Worm (Caenorhabditis elegans): ENCODE results near the gene srh-104.

Gene srh-104

DNA sequence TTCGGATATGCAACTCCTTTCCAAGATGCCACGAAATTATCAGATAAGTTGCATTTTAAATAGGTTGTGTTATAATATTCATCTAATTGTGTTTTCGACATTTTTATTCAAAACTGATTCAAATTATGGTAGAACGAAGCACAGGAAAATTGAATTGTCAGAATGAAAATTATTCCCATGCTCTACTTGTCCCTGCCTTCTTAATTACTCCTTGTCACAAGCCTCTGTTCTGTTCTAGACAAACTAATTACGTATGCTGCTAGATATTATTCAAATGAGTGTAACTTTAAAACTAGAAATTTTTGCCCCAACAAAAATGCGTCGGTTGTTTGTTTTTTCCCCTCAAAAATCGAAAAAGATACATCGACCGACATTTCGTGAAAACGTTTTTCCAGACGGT, at the start of gene srh-104:
TSS of gene srh-104 (minus strand) at position 101 of the 400 bp plus-strand sequence.
- TF ChIP-seq fkh-10 (GFP tag; optimal IDR thresholded peaks at IDR 0.05) (no peak), sox-2 (GFP tag; IDR thresholded peaks at IDR 0.05) (no peak), Y22D7AL.16 (tag; optimal IDR thresholded peaks at IDR 0.05) (no peak), hlh-6 (tag; optimal IDR thresholded peaks at IDR 0.05) (no peak), pat-9 (tag; optimal IDR thresholded peaks at IDR 0.05) (no peak), unc-3 (GFP tag; conservative IDR thresholded peaks at IDR 0.05) (no peak), unc-3 (tag; optimal IDR thresholded peaks at IDR 0.05) (no peak), tbx-7 (tag; optimal IDR thresholded peaks at IDR 0.05) (no peak), fkh-6 (tag; optimal IDR thresholded peaks at IDR 0.05) (no peak), T23F11.4 (GFP tag; optimal IDR thresholded peaks at IDR 0.05) (no peak), dmd-4 (tag; optimal IDR thresholded peaks at IDR 0.05; ENCODE audit: borderline replicate concordance) (no peak), C08G9.2 (tag; optimal IDR thresholded peaks at IDR 0.05) (no peak), K09A11.1 (tag; optimal IDR thresholded peaks at IDR 0.05; ENCODE audit: insufficient read depth) (no peak), gmeb-2 (tag; optimal IDR thresholded peaks at IDR 0.05) (no peak)

DNA sequence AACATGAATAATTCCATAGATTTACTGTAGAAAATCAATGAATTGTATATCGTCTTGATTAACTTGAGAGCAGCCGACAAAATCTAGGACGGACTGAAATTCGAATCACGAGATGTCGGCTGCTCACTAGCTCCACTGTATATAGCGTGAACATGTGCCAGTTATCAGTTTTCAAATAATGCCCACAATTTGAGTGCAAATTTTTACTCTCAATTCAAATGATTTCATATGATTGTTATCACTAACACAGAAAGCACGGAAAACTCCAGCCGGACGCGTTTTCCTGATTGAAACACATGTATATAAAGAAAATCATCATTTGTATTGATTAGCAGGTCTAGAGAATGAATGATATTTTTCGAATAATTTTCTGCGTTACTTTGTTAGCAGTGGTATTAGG, 48.4 kb upstream of the srh-104 start, which contains the start of gene oac-5:
TSS of gene oac-5 (plus strand) at position 301 of the 400 bp plus-strand sequence.
- TF ChIP-seq ceh-22 (tag; optimal IDR thresholded peaks at IDR 0.05), result no peak
- TF ChIP-seq npax-4 (tag; optimal IDR thresholded peaks at IDR 0.05), result no peak
- TF ChIP-seq hlh-15 (tag; optimal IDR thresholded peaks at IDR 0.05), result no peak
- TF ChIP-seq nfya-1 (tag; optimal IDR thresholded peaks at IDR 0.05), result no peak
- TF ChIP-seq ceh-9 (tag; optimal IDR thresholded peaks at IDR 0.05), result no peak
- TF ChIP-seq ceh-31 (tag; optimal IDR thresholded peaks at IDR 0.05), result no peak
- TF ChIP-seq ama-1 (optimal IDR thresholded peaks at IDR 0.05), result no peak

ce11 chrV:16287619-16288018, 43.6 kb upstream of the srh-104 start, which contains the start of gene F28G4.3:
F28G4.3 (minus strand) TSS chrV:16287719.
- no peak for TF ChIP-seq tbx-2 (tag; optimal IDR thresholded peaks at IDR 0.05)
- no peak for TF ChIP-seq lin-11 (tag; optimal IDR thresholded peaks at IDR 0.05)
- TF ChIP-seq K09A11.1 (tag; optimal IDR thresholded peaks at IDR 0.05; ENCODE audit: insufficient read depth), result no peak
- TF ChIP-seq F13H6.1 (tag; optimal IDR thresholded peaks at IDR 0.05), result no peak
- no peak for TF ChIP-seq ceh-19 (GFP tag; optimal IDR thresholded peaks at IDR 0.05)
- no peak for TF ChIP-seq ceh-24 (tag; optimal IDR thresholded peaks at IDR 0.05)

DNA sequence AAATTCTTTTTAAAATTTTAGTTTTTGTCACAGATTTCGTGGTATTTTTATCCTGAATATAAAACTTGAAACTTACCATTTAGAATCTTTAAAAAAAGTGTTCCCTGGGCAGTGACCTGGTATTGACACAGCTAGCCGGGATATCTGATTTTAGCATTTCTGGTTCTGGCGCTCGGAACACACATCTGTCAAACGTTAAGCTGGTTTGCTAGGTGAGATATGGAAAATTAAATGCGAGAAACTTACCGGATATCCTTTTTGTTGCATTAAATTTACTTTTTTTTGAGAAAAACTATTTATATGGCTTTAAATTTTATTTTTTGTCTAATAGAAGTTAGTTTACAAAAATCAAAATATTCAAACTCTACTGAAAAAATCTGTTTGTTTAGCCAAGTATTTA, 41.8 kb upstream of the srh-104 start, which contains the start of gene F28G4.4:
TSS of gene F28G4.4 (minus strand) at position 101 of the 400 bp plus-strand sequence.
- TF ChIP-seq ceh-24 (tag; optimal IDR thresholded peaks at IDR 0.05), result no peak
- no peak for TF ChIP-seq ets-4 (tag; optimal IDR thresholded peaks at IDR 0.05)
- no peak for TF ChIP-seq ceh-19 (GFP tag; optimal IDR thresholded peaks at IDR 0.05)
- TF ChIP-seq ceh-48 (tag; optimal IDR thresholded peaks at IDR 0.05), result no peak
- TF ChIP-seq C08G9.2 (tag; optimal IDR thresholded peaks at IDR 0.05), result no peak
- no peak for TF ChIP-seq ref-2 (tag; optimal IDR thresholded peaks at IDR 0.05)
- TF ChIP-seq unc-55 (GFP tag; optimal IDR thresholded peaks at IDR 0.05), result no peak
- no peak for TF ChIP-seq tbx-7 (tag; optimal IDR thresholded peaks at IDR 0.05)
- no peak for TF ChIP-seq nfya-1 (tag; optimal IDR thresholded peaks at IDR 0.05)
- TF ChIP-seq ztf-16 (tag; optimal IDR thresholded peaks at IDR 0.05), result no peak
- TF ChIP-seq zip-5 (tag; optimal IDR thresholded peaks at IDR 0.05), result no peak
- no peak for TF ChIP-seq npax-4 (tag; optimal IDR thresholded peaks at IDR 0.05)
- TF ChIP-seq ceh-9 (tag; optimal IDR thresholded peaks at IDR 0.05), result no peak
- no peak for TF ChIP-seq fkh-10 (GFP tag; optimal IDR thresholded peaks at IDR 0.05)

- TF ChIP-seq sox-4 (tag; optimal IDR thresholded peaks at IDR 0.05), result no peak
- TF ChIP-seq sdc-2 (tag; optimal IDR thresholded peaks at IDR 0.05), result no peak
- TF ChIP-seq ceh-19 (GFP tag; optimal IDR thresholded peaks at IDR 0.05), result no peak
- no peak for TF ChIP-seq pros-1 (tag; optimal IDR thresholded peaks at IDR 0.05)
- TF ChIP-seq pha-4 (tag; optimal IDR thresholded peaks at IDR 0.05), result no peak
- no peak for TF ChIP-seq ceh-31 (tag; optimal IDR thresholded peaks at IDR 0.05)
- no peak for TF ChIP-seq unc-3 (GFP tag; conservative IDR thresholded peaks at IDR 0.05)
- no peak for TF ChIP-seq unc-3 (tag; optimal IDR thresholded peaks at IDR 0.05)
- TF ChIP-seq dmd-4 (tag; optimal IDR thresholded peaks at IDR 0.05; ENCODE audit: borderline replicate concordance), result no peak
- TF ChIP-seq elt-2 (tag; optimal IDR thresholded peaks at IDR 0.05), result no peak
- TF ChIP-seq nfya-1 (tag; optimal IDR thresholded peaks at IDR 0.05), result no peak
- TF ChIP-seq C08G9.2 (tag; optimal IDR thresholded peaks at IDR 0.05), result no peak
- no peak for TF ChIP-seq T23F11.4 (GFP tag; optimal IDR thresholded peaks at IDR 0.05)
- no peak for TF ChIP-seq hlh-8 (tag; optimal IDR thresholded peaks at IDR 0.05)
- TF ChIP-seq ceh-6 (GFP tag; optimal IDR thresholded peaks at IDR 0.05), result no peak
- no peak for TF ChIP-seq hlh-6 (tag; optimal IDR thresholded peaks at IDR 0.05)
- TF ChIP-seq pqm-1 (tag; optimal IDR thresholded peaks at IDR 0.05), result no peak
These were observed 38.2 kb upstream of the srh-104 start, which contains the start of gene F28G4.2 for ce11 chrV:16282147-16282546. F28G4.2 (minus strand) TSS chrV:16282321.
